Worm (Caenorhabditis elegans): ENCODE measurements around the gene oac-46.

The oac-46 gene

ce11 chrII:8810679-8811413 lies 41.0 kb downstream of the oac-46 start, which contains the start of the genes F46C5.9 and rer-1 (continued):
- TF ChIP-seq nhr-6 (tag; optimal IDR thresholded peaks at IDR 0.05) (peak; percentile 5), mdl-1 (tag; optimal IDR thresholded peaks at IDR 0.05) (no peak), nhr-25 (tag; optimal IDR thresholded peaks at IDR 0.05; ENCODE audit: borderline replicate concordance, insufficient read depth) (no peak), nhr-28 (tag; optimal IDR thresholded peaks at IDR 0.05) (peak; percentile 7), lin-38 (GFP tag; IDR thresholded peaks at IDR 0.05) (no peak), zfp-2 (tag; optimal IDR thresholded peaks at IDR 0.05) (no peak), mep-1 (tag; optimal IDR thresholded peaks at IDR 0.05) (no peak), ceh-20 (GFP tag; IDR thresholded peaks at IDR 0.05) (no peak), unc-39 (tag; optimal IDR thresholded peaks at IDR 0.05) (no peak), lin-1 (GFP tag; IDR thresholded peaks at IDR 0.05) (no peak), F44E2.7 (GFP tag; IDR thresholded peaks at IDR 0.05) (no peak), pqm-1 (tag; optimal IDR thresholded peaks at IDR 0.05) (no peak), snpc-1.2 (GFP tag; IDR thresholded peaks at IDR 0.05) (no peak), tra-1 (GFP tag; IDR thresholded peaks at IDR 0.05) (no peak), mxl-2 (GFP tag; conservative IDR thresholded peaks at IDR 0.05) (no peak), pha-4 (GFP tag; IDR thresholded peaks at IDR 0.05) (no peak), pha-4 (tag; optimal IDR thresholded peaks at IDR 0.05) (peak; percentile 75), zip-2 (tag; optimal IDR thresholded peaks at IDR 0.05) (no peak), ztf-7 (tag; optimal IDR thresholded peaks at IDR 0.05) (no peak), dmd-8 (GFP tag; IDR thresholded peaks at IDR 0.05) (no peak), F26F4.8 (GFP tag; conservative IDR thresholded peaks at IDR 0.05) (no peak), fkh-10 (GFP tag; optimal IDR thresholded peaks at IDR 0.05) (no peak), zip-11 (GFP tag; IDR thresholded peaks at IDR 0.05) (no peak), lin-29 (GFP tag; IDR thresholded peaks at IDR 0.05) (no peak), unc-62 (GFP tag; optimal IDR thresholded peaks at IDR 0.05 in 1 of 2) (no peak), unc-62 (tag; optimal IDR thresholded peaks at IDR 0.05) (no peak), gei-8 (GFP tag; optimal IDR thresholded peaks at IDR 0.05) (no peak), T26A8.4 (GFP tag; IDR thresholded peaks at IDR 0.05) (no peak), ama-1 (optimal IDR thresholded peaks at IDR 0.05) (no peak), lin-15B (tag; optimal IDR thresholded peaks at IDR 0.05) (no peak), skn-1 (tag; optimal IDR thresholded peaks at IDR 0.05) (no peak), zfp-3 (GFP tag; conservative IDR thresholded peaks at IDR 0.05) (no peak), nhr-111 (GFP tag; optimal IDR thresholded peaks at IDR 0.05) (no peak), dpl-1 (GFP tag; optimal IDR thresholded peaks at IDR 0.05) (peak; percentile 27), Y48G9A.11 (GFP tag; IDR thresholded peaks at IDR 0.05) (no peak), ZK337.2 (GFP tag; IDR thresholded peaks at IDR 0.05) (no peak), egl-27 (tag; optimal IDR thresholded peaks at IDR 0.05) (no peak), ceh-44 (GFP tag; IDR thresholded peaks at IDR 0.05) (no peak), daf-16 (GFP tag; optimal IDR thresholded peaks at IDR 0.05) (no peak), daf-16 (tag; optimal IDR thresholded peaks at IDR 0.05) (peak; percentile 30), F49E8.2 (tag; optimal IDR thresholded peaks at IDR 0.05; ENCODE audit: borderline replicate concordance) (no peak), nhr-48 (tag; optimal IDR thresholded peaks at IDR 0.05) (no peak), ZK546.5 (tag; optimal IDR thresholded peaks at IDR 0.05) (no peak), spr-3 (GFP tag; optimal IDR thresholded peaks at IDR 0.05) (no peak), zag-1 (tag; optimal IDR thresholded peaks at IDR 0.05) (no peak), Y75B8A.6 (GFP tag; IDR thresholded peaks at IDR 0.05) (no peak), ztf-11 (tag; optimal IDR thresholded peaks at IDR 0.05) (no peak), mes-2 (tag; optimal IDR thresholded peaks at IDR 0.05; ENCODE audit: poor library complexity, severe bottlenecking) (peak; percentile 26), daf-8 (GFP tag; IDR thresholded peaks at IDR 0.05) (no peak), fos-1 (tag; optimal IDR thresholded peaks at IDR 0.05) (no peak), unc-130 (GFP tag; optimal IDR thresholded peaks at IDR 0.05) (no peak), nhr-10 (tag; optimal IDR thresholded peaks at IDR 0.05) (no peak)

All from whole organism, L4 larva.